Worm (Caenorhabditis elegans) whole organism, late embryonic: ENCODE data around the gene F47B7.3.

ENCODE experiments used
- T23F11.4 ChIP-seq: fragments of 200-800 bp; sonication (Bioruptor generic); optimal IDR thresholded peaks from 2 replicates; lab custom pipeline; 2018; ENCODE audit warnings: mild to moderate bottlenecking, missing genetic modification characterization, missing compliant biosample characterization
- ama-1 ChIP-seq: fragments of 150-350 bp; optimal IDR thresholded peaks from 2 replicates; lab custom pipeline; 2014
- ceh-24 ChIP-seq: sonication (generic microtip); optimal IDR thresholded peaks from 2 replicates; lab custom pipeline; 2016; ENCODE audit warnings: mild to moderate bottlenecking, missing genetic modification characterization, missing compliant biosample characterization
- ceh-30 ChIP-seq: fragments of 150-350 bp; optimal IDR thresholded peaks from 2 replicates; lab custom pipeline; 2014; ENCODE audit warnings: missing biosample characterization, missing genetic modification characterization
- dmd-4 ChIP-seq: sonication (generic microtip); optimal IDR thresholded peaks from 2 replicates; lab custom pipeline; 2016; ENCODE audit warnings: borderline replicate concordance, missing genetic modification characterization, missing compliant biosample characterization
- fkh-10 ChIP-seq: fragments of 150-350 bp; optimal IDR thresholded peaks from 2 replicates; lab custom pipeline; 2014; ENCODE audit warnings: missing biosample characterization, missing genetic modification reagents, missing genetic modification characterization
- hlh-15 ChIP-seq: sonication (generic microtip); optimal IDR thresholded peaks from 2 replicates; lab custom pipeline; 2016; ENCODE audit warnings: missing genetic modification characterization, missing compliant biosample characterization
- nfya-1 ChIP-seq: sonication (generic microtip); optimal IDR thresholded peaks from 2 replicates; lab custom pipeline; 2017; ENCODE audit warnings: missing genetic modification characterization, mild to moderate bottlenecking, missing compliant biosample characterization, antibody characterized with exemption, moderate library complexity
- nhr-11 ChIP-seq: fragments of 150-350 bp; optimal IDR thresholded peaks from 2 replicates; lab custom pipeline; 2014; ENCODE audit warnings: missing biosample characterization, missing genetic modification characterization
- odd-2 ChIP-seq: sonication (generic microtip); optimal IDR thresholded peaks from 2 replicates; lab custom pipeline; 2017; ENCODE audit warnings: antibody characterized with exemption, mild to moderate bottlenecking, missing genetic modification characterization, missing compliant biosample characterization
- pqm-1 ChIP-seq: sonication (generic microtip); optimal IDR thresholded peaks from 2 replicates; lab custom pipeline; 2016; ENCODE audit warnings: missing genetic modification characterization, missing compliant biosample characterization
- sox-2 ChIP-seq: fragments of 200-800 bp; sonication (Bioruptor generic); IDR thresholded peaks from 2 replicates; pipeline ENCODE4 v1.3.6; 2022; ENCODE audit warnings: missing genetic modification reagents, missing genetic modification characterization, missing compliant biosample characterization
- tbx-2 ChIP-seq: sonication (generic microtip); optimal IDR thresholded peaks from 2 replicates; lab custom pipeline; 2016; ENCODE audit warnings: missing genetic modification characterization, missing compliant biosample characterization
- unc-86 ChIP-seq: sonication (generic microtip); optimal IDR thresholded peaks from 2 replicates; lab custom pipeline; 2016; ENCODE audit warnings: missing genetic modification characterization, missing compliant biosample characterization

DNA sequence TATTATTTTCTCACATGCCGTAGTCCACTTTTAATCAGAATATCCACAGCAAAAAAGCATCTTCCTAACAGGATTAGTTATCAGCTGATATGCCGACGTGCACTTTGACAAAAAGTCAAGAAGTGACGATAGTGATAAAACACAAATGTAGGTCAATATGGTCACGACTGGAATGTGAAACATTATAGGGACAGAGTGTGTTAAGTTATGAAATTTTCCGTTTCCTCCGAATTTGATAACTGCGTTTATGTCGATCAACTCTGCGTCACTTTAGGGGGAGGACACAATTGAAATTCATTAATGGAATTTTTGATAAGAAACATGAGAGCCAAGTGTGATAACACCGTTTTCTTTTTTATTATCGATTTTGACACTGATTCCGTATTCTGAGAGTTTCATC is 35.2 kb downstream of the F47B7.3 start, which contains the start of gene aex-4:
- TF ChIP-seq ceh-30 (no peak), fkh-10 (GFP tag; lab: Kevin White, UChicago) (no peak), T23F11.4 (GFP tag; lab: Kevin White, UChicago) (no peak), nhr-11 (tag; lab: Kevin White, UChicago) (no peak), dmd-4 (tag; lab: Kevin White, UChicago) (no peak), tbx-2 (tag; lab: Kevin White, UChicago) (no peak), ama-1 (no peak), odd-2 (tag; lab: Kevin White, UChicago) (no peak), sox-2 (GFP tag; lab: Robert Waterston, UW) (no peak), ceh-24 (no peak), pqm-1 (tag; lab: Kevin White, UChicago) (no peak), unc-86 (tag; lab: Kevin White, UChicago) (no peak), hlh-15 (no peak), nfya-1 (tag; lab: Kevin White, UChicago) (no peak)
